Fruit fly (Drosophila melanogaster): Measurements from ENCODE around the gene dpr20.

The dpr20 gene

DNA sequence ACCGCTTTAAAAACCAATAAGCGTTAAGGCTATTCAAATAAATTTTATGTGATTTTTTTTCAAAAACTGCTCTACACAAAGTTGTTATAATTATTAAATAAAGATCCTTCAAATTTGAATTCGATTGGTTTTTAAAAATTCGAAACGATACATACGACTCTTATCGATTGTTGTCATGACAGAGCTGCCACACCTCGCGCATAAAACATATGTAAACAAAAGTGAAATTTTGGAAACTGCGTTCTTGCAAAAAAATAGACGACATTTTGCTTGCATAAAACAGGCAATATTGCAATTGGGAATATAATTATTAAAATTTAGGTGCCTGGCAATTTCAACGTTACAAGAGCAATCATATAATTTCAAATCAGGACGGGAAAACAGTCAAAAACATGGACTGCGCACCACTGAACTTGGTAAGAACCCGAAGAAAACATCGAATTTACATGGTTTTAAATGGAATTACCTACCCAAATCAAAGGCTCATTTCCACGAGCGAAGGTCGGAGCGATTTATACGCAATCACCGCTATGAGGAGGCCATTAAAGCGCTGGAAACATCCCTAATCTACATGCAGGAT is 21.5 kb downstream of the dpr20 start, which contains the start of gene CG42554:
Gene CG42554 (plus strand): TSS at position 229 of the 580 bp plus-strand sequence.
- TF ChIP-seq Hnf4 (GFP tag; optimal IDR thresholded peaks at IDR 0.05) (peak; percentile 5), rgr (GFP tag; optimal IDR thresholded peaks at IDR 0.05) (peak; percentile 23), dl (GFP tag; optimal IDR thresholded peaks at IDR 0.05; ENCODE audit: insufficient read depth in 1 of 2, partially characterized antibody in 2 of 2) (no peak)

DNA sequence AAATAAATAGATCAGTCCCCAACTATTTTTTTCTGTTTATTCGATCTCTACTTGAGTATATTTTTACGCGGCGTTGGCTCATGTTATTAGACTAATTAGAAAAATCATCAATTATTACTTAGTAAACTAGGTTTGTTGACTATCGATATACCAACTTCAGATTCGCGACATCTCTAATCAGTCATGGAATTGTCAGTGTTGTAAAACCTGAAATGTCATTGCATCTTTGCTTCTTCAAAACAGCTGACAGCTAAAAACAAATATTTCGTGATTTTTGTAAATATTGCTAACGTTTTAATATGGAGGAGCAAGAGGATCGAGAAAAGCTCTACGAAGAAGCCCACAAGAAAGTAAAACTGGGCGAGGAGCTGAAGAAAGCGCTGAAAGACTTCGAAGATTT is 23.2 kb downstream of the dpr20 start, which contains the start of gene CG42553:
Gene CG42553 (plus strand): TSS at position 216 of the 400 bp plus-strand sequence.
- TF ChIP-seq woc (GFP tag; optimal IDR thresholded peaks at IDR 0.05) (peak; percentile 78), fru (GFP tag; optimal IDR thresholded peaks at IDR 0.05) (no peak), Rel (GFP tag; optimal IDR thresholded peaks at IDR 0.05) (no peak), Rel (tag; optimal IDR thresholded peaks at IDR 0.05) (peak; percentile 7), OdsH (GFP tag; optimal IDR thresholded peaks at IDR 0.05) (no peak), jim (GFP tag; optimal IDR thresholded peaks at IDR 0.05) (no peak), Abd-B (GFP tag; optimal IDR thresholded peaks at IDR 0.05) (no peak), Mio (GFP tag; optimal IDR thresholded peaks at IDR 0.05) (no peak), Hr83 (GFP tag; optimal IDR thresholded peaks at IDR 0.05; ENCODE audit: poor library complexity, severe bottlenecking) (peak; percentile 20), Hnf4 (GFP tag; optimal IDR thresholded peaks at IDR 0.05) (peak; percentile 13), dl (GFP tag; optimal IDR thresholded peaks at IDR 0.05; ENCODE audit: insufficient read depth in 1 of 2, partially characterized antibody in 2 of 2) (no peak)

DNA sequence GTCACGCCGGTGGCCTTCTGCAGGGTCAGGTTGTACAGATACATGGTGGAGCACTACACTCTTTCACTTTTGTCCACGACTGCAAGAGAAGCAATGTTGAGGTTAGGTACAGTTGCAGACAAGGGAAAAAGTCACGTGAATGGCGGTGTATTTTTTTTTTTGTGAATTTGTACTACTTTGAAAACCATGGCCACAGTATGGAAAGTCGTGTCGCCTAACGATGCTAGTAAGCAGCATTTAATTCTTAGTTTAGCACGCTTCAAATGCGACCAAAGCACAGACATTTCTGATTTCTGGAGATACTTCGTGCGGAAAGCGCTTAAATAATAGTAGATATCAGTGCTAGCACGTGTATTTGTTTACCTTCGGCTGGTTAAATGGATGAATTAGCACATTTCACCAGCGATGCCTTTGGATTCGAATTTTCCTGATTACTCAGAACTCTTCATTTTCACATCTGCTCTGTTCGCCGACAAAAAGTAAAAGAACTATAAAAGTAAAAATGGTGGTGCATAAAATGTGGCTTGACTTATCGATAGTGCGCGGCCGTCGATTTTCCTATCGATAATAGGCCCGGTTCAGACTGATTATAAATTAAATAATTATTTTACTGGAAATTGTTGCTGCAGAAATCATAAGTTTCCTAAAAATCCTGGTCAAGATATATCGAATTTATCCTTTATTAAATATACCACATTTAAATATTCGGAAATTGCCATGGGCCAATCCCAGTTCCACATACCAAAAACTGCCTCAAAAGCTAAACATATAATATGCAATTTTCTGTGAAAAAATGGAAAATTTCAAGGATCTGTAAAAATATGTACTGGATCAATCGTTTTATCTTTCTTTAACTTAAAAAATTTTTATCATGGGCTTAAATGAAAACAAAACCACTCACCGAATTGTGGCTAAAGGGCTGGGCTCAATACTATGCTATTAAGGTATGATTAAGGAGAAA is 23.9 kb downstream of the dpr20 start, which contains the start of gene Sf3b3:
Gene Sf3b3 (minus strand): TSS at position 489 of the 961 bp plus-strand sequence.
- peak; percentile 26 for TF ChIP-seq Hnf4 (GFP tag; optimal IDR thresholded peaks at IDR 0.05)
- no peak for TF ChIP-seq h (GFP tag; optimal IDR thresholded peaks at IDR 0.05)
- peak; percentile 57 for TF ChIP-seq woc (GFP tag; optimal IDR thresholded peaks at IDR 0.05)
- peak; percentile 5 for TF ChIP-seq OdsH (GFP tag; optimal IDR thresholded peaks at IDR 0.05)
- TF ChIP-seq tai (GFP tag; optimal IDR thresholded peaks at IDR 0.05): no peak
- TF ChIP-seq foxo (GFP tag; optimal IDR thresholded peaks at IDR 0.05): peak in 1 of 2 experiments; percentile 25
- no peak for TF ChIP-seq Vsx2 (GFP tag; optimal IDR thresholded peaks at IDR 0.05; ENCODE audit: partially characterized antibody)
- TF ChIP-seq Myc (optimal IDR thresholded peaks at IDR 0.05): peak; percentile 45
- peak; percentile 29 for TF ChIP-seq Sp1 (GFP tag; optimal IDR thresholded peaks at IDR 0.05)
- TF ChIP-seq HLH106 (tag; optimal IDR thresholded peaks at IDR 0.05): peak; percentile 46
- no peak for TF ChIP-seq Mio (GFP tag; optimal IDR thresholded peaks at IDR 0.05)
- TF ChIP-seq lola (GFP tag; optimal IDR thresholded peaks at IDR 0.05): no peak
- no peak for TF ChIP-seq CrebA (GFP tag; optimal IDR thresholded peaks at IDR 0.05; ENCODE audit: borderline replicate concordance)
- TF ChIP-seq Rel (GFP tag; optimal IDR thresholded peaks at IDR 0.05): no peak
- peak; percentile 28 for TF ChIP-seq Rel (tag; optimal IDR thresholded peaks at IDR 0.05)
- no peak for TF ChIP-seq Dif (GFP tag; optimal IDR thresholded peaks at IDR 0.05; ENCODE audit: partially characterized antibody)
- TF ChIP-seq CG9705 (GFP tag; optimal IDR thresholded peaks at IDR 0.05): peak; percentile 13

DNA sequence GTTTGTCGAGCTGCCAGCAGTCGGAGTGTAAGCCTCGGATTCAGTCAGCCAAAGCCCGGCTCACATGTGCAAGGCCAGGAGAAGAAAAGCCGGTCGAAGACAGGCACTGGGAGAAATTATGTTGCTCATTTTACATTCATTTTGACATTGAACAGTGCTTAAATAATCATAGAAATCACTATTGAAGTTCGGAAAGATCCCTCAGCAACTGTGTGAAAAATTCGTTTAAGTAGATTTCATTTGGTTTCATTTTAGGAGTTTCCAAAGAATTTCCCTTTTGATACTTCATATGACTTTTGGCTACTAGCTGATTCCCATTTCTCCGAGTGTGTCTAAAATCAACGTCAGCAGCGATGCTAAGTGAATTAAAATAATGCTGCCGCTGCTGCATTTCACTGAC is 32.6 kb downstream of the dpr20 start:
- TF ChIP-seq GATAd (GFP tag; optimal IDR thresholded peaks at IDR 0.05): no peak
- no peak for TF ChIP-seq sv (GFP tag; optimal IDR thresholded peaks at IDR 0.05)
- TF ChIP-seq h (GFP tag; optimal IDR thresholded peaks at IDR 0.05): peak; percentile 60
- TF ChIP-seq dmrt93B (GFP tag; optimal IDR thresholded peaks at IDR 0.05): peak; percentile 3
- peak; percentile 62 for TF ChIP-seq HLH106 (tag; optimal IDR thresholded peaks at IDR 0.05)
- TF ChIP-seq lola (GFP tag; optimal IDR thresholded peaks at IDR 0.05): no peak
- no peak for TF ChIP-seq CG32264 (GFP tag; optimal IDR thresholded peaks at IDR 0.05)
- TF ChIP-seq CrebA (GFP tag; optimal IDR thresholded peaks at IDR 0.05; ENCODE audit: borderline replicate concordance): no peak
- TF ChIP-seq psq (GFP tag; optimal IDR thresholded peaks at IDR 0.05): peak; percentile 22
- peak; percentile 33 for TF ChIP-seq woc (GFP tag; optimal IDR thresholded peaks at IDR 0.05)
- no peak for TF ChIP-seq Rel (GFP tag; optimal IDR thresholded peaks at IDR 0.05)
- peak; percentile 1 for TF ChIP-seq Rel (tag; optimal IDR thresholded peaks at IDR 0.05)
- no peak for TF ChIP-seq Hr83 (GFP tag; optimal IDR thresholded peaks at IDR 0.05; ENCODE audit: poor library complexity, severe bottlenecking)
- TF ChIP-seq rgr (GFP tag; optimal IDR thresholded peaks at IDR 0.05): peak; percentile 39
- no peak for TF ChIP-seq jim (GFP tag; optimal IDR thresholded peaks at IDR 0.05)
- peak in 1 of 2 experiments; percentile 39 for TF ChIP-seq foxo (GFP tag; optimal IDR thresholded peaks at IDR 0.05)
- TF ChIP-seq Sp1 (GFP tag; optimal IDR thresholded peaks at IDR 0.05): peak; percentile 68
- no peak for TF ChIP-seq Myc (optimal IDR thresholded peaks at IDR 0.05)
- TF ChIP-seq Dfd (GFP tag; optimal IDR thresholded peaks at IDR 0.05): no peak
- TF ChIP-seq pan (optimal IDR thresholded peaks at IDR 0.05): no peak
- no peak for TF ChIP-seq Jra (GFP tag; optimal IDR thresholded peaks at IDR 0.05)
- TF ChIP-seq OdsH (GFP tag; optimal IDR thresholded peaks at IDR 0.05): peak; percentile 48
- no peak for TF ChIP-seq brk (GFP tag; optimal IDR thresholded peaks at IDR 0.05)
- TF ChIP-seq Hnf4 (GFP tag; optimal IDR thresholded peaks at IDR 0.05): no peak
- no peak for TF ChIP-seq tai (GFP tag; optimal IDR thresholded peaks at IDR 0.05)
- TF ChIP-seq ey (GFP tag; optimal IDR thresholded peaks at IDR 0.05): peak; percentile 71
- no peak for TF ChIP-seq CG9705 (GFP tag; optimal IDR thresholded peaks at IDR 0.05)
- TF ChIP-seq Abd-B (GFP tag; optimal IDR thresholded peaks at IDR 0.05): no peak
- no peak for TF ChIP-seq Hr78 (GFP tag; optimal IDR thresholded peaks at IDR 0.05)
- no peak for TF ChIP-seq Mio (GFP tag; optimal IDR thresholded peaks at IDR 0.05)
- no peak for TF ChIP-seq dsf (GFP tag; optimal IDR thresholded peaks at IDR 0.05; ENCODE audit: borderline replicate concordance)
- TF ChIP-seq Dif (GFP tag; optimal IDR thresholded peaks at IDR 0.05; ENCODE audit: partially characterized antibody): no peak
- peak; percentile 54 for TF ChIP-seq br (GFP tag; optimal IDR thresholded peaks at IDR 0.05)
